Fruit fly (Drosophila melanogaster): ENCODE measurements around the gene hyx.

hyx gene

DNA sequence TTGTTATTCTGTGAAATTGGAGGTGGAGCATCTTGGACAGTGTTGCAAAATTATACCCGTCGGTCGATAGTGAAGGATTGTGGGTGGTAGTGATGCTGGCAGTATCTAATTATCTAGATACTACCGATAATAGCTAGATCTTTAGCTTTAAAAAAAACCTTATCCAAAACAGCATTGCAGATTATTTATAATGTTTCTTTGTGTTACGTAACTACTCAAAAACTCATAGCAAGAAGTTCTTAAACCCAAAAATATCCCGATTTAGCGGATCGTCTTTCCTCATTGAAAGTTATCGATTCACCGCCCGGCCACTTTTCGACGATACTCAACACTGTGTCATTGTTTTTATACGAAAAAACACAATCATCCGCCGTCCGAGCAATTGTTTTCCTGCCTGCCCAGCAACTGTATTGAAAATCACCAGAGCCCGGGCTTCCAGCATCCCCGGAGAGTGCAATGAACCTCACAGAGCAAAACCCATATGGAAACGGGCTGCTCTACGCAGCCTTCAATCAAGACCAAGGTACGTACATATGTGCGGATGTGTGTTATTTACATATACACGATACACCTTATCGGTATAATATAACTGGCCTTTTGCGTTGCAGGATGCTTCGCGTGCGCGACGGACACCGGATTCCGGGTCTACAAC, 45.5 kb upstream of the hyx start, which contains the start of gene CG11975 (continued):
- TF ChIP-seq trh (GFP tag; optimal IDR thresholded peaks at IDR 0.05) (peak; percentile 67), CG8359 (GFP tag; optimal IDR thresholded peaks at IDR 0.05; ENCODE audit: borderline replicate concordance) (no peak), gsb (GFP tag; IDR thresholded peaks at IDR 0.05) (0 out of 2 replicates have a peak, but pooled peaks have one; percentile 12), gt (GFP tag; IDR thresholded peaks at IDR 0.05) (no peak), Atf3 (GFP tag; optimal IDR thresholded peaks at IDR 0.05) (peak; percentile 46), D19A (tag; optimal IDR thresholded peaks at IDR 0.05) (no peak), TFAM (GFP tag; optimal IDR thresholded peaks at IDR 0.05) (no peak), Meics (GFP tag; optimal IDR thresholded peaks at IDR 0.05) (peak; percentile 57), Nf-YC (tag; optimal IDR thresholded peaks at IDR 0.05) (no peak), Nf-YB (GFP tag; optimal IDR thresholded peaks at IDR 0.05) (peak; percentile 21), eve (GFP tag; optimal IDR thresholded peaks at IDR 0.05) (peak in 1 of 2 experiments; percentile 45), CG15514 (GFP tag; optimal IDR thresholded peaks at IDR 0.05) (peak; percentile 77), repo (GFP tag; optimal IDR thresholded peaks at IDR 0.05) (peak; percentile 73), otp (GFP tag; IDR thresholded peaks at IDR 0.05) (no peak), lilli (GFP tag; optimal IDR thresholded peaks at IDR 0.05) (peak; percentile 90), hkb (optimal IDR thresholded peaks at IDR 0.05) (peak; percentile 77), hkb (GFP tag; IDR thresholded peaks at IDR 0.05) (no peak), Ssrp (tag; optimal IDR thresholded peaks at IDR 0.05) (peak; percentile 41), CG7987 (GFP tag; optimal IDR thresholded peaks at IDR 0.05) (peak; percentile 44), Usf (GFP tag; optimal IDR thresholded peaks at IDR 0.05) (no peak), fru (optimal IDR thresholded peaks at IDR 0.05) (no peak), corto (GFP tag; optimal IDR thresholded peaks at IDR 0.05) (no peak), CG2202 (tag; optimal IDR thresholded peaks at IDR 0.05) (no peak), CG9876 (GFP tag; optimal IDR thresholded peaks at IDR 0.05) (peak; percentile 75), CG31388 (GFP tag; optimal IDR thresholded peaks at IDR 0.05) (peak; percentile 14), CG6654 (GFP tag; optimal IDR thresholded peaks at IDR 0.05) (no peak), Side (GFP tag; optimal IDR thresholded peaks at IDR 0.05) (peak; percentile 83), ttk (GFP tag; IDR thresholded peaks at IDR 0.05) (0 out of 2 replicates have a peak, but pooled peaks have one; percentile 9), hb (GFP tag; IDR thresholded peaks at IDR 0.05; ENCODE audit: partially characterized antibody) (0 out of 3 replicates have a peak, but pooled peaks have one; percentile 11), CG11723 (GFP tag; optimal IDR thresholded peaks at IDR 0.05) (no peak), CG10431 (GFP tag; optimal IDR thresholded peaks at IDR 0.05) (no peak), zf30C (GFP tag; optimal IDR thresholded peaks at IDR 0.05) (no peak), Dbx (GFP tag; IDR thresholded peaks at IDR 0.05) (peak; percentile 81; the same call in 2 of the 3 replicates), CHES-1-like (GFP tag; optimal IDR thresholded peaks at IDR 0.05) (peak; percentile 94), usp (GFP tag; optimal IDR thresholded peaks at IDR 0.05) (no peak), CG7372 (GFP tag; IDR thresholded peaks at IDR 0.05) (no peak), CG7786 (GFP tag; optimal IDR thresholded peaks at IDR 0.05) (peak; percentile 90), grau (tag; optimal IDR thresholded peaks at IDR 0.05) (peak; percentile 67), CG12299 (tag; optimal IDR thresholded peaks at IDR 0.05) (peak; percentile 49), Nf-YA (GFP tag; IDR thresholded peaks at IDR 0.05) (0 out of 2 replicates have a peak, but pooled peaks have one; percentile 27), Atf6 (GFP tag; IDR thresholded peaks at IDR 0.05) (peak; percentile 64), CG4707 (GFP tag; optimal IDR thresholded peaks at IDR 0.05) (no peak), CG11247 (GFP tag; IDR thresholded peaks at IDR 0.05) (peak; percentile 55; the same call in 1 of the 2 replicates), ara (GFP tag; IDR thresholded peaks at IDR 0.05) (no peak), Pdp1 (GFP tag; optimal IDR thresholded peaks at IDR 0.05) (peak; percentile 83 to 96), pnt (GFP tag; optimal IDR thresholded peaks at IDR 0.05) (peak; percentile 68), emc (GFP tag; optimal IDR thresholded peaks at IDR 0.05) (peak; percentile 36), kni (GFP tag; optimal IDR thresholded peaks at IDR 0.05) (peak; percentile 48), CG15601 (tag; optimal IDR thresholded peaks at IDR 0.05) (peak; percentile 60), Awh (GFP tag; IDR thresholded peaks at IDR 0.05) (0 out of 2 replicates have a peak, but pooled peaks have one; percentile 44)
